Worm (Caenorhabditis elegans) whole organism, L4 larva: ENCODE data around the gene clec-41.

Source experiments
- D1046.2 ChIP-seq: fragments of 200-800 bp; sonication (Bioruptor generic); IDR thresholded peaks from 2 replicates; pipeline ENCODE4 v1.3.6; 2022; ENCODE audit warnings: missing genetic modification characterization, missing compliant biosample characterization
- F10B5.3 ChIP-seq: sonication (generic microtip); optimal IDR thresholded peaks from 2 replicates; lab custom pipeline; 2016; ENCODE audit warnings: mild to moderate bottlenecking, missing genetic modification characterization, missing compliant biosample characterization
- F44E2.7 ChIP-seq: fragments of 200-800 bp; sonication (Bioruptor generic); IDR thresholded peaks from 2 replicates; pipeline ENCODE4 v2.1.2; 2022; ENCODE audit warnings: missing genetic modification characterization, missing compliant biosample characterization
- F49E8.2 ChIP-seq: sonication (generic microtip); optimal IDR thresholded peaks from 2 replicates; lab custom pipeline; 2016; ENCODE audit warnings: missing compliant biosample characterization, mild to moderate bottlenecking, missing genetic modification characterization, borderline replicate concordance
- T26A8.4 ChIP-seq: fragments of 200-800 bp; sonication (Bioruptor generic); IDR thresholded peaks from 2 replicates; pipeline ENCODE4 v1.3.6; 2022; ENCODE audit warnings: missing genetic modification characterization, missing compliant biosample characterization
- Y48G9A.11 ChIP-seq: fragments of 200-800 bp; sonication (Bioruptor generic); IDR thresholded peaks from 2 replicates; pipeline ENCODE4 v1.3.6; 2022; ENCODE audit warnings: missing genetic modification reagents, missing genetic modification characterization, missing compliant biosample characterization
- Y5F2A.4 ChIP-seq: fragments of 200-800 bp; sonication (Bioruptor generic); optimal IDR thresholded peaks from 2 replicates; lab custom pipeline; 2018; ENCODE audit warnings: mild to moderate bottlenecking, missing genetic modification characterization, missing compliant biosample characterization
- Y75B8A.6 ChIP-seq: fragments of 200-800 bp; sonication (Bioruptor generic); IDR thresholded peaks from 2 replicates; pipeline ENCODE4 v1.3.6; 2022; ENCODE audit warnings: missing genetic modification reagents, missing genetic modification characterization, missing compliant biosample characterization
- ZK337.2 ChIP-seq: fragments of 200-800 bp; sonication (Bioruptor generic); IDR thresholded peaks from 2 replicates; pipeline ENCODE4 v1.3.6; 2022; ENCODE audit warnings: missing genetic modification reagents, missing genetic modification characterization, missing compliant biosample characterization
- aha-1 ChIP-seq: fragments of 150-350 bp; peaks from one replicate; lab custom pipeline; 2014; ENCODE audit warnings: missing biosample characterization, missing genetic modification characterization
- ama-1 ChIP-seq: fragments of 150-350 bp; optimal IDR thresholded peaks from 2 replicates; lab custom pipeline; 2014; ENCODE audit warnings: inconsistent platforms, mixed read lengths
- arid-1 ChIP-seq: fragments of 200-800 bp; sonication (Bioruptor generic); conservative IDR thresholded peaks from 2 replicates; pipeline ENCODE4 v1.3.6; 2022; ENCODE audit warnings: missing genetic modification reagents, missing genetic modification characterization, missing compliant biosample characterization
- attf-4 ChIP-seq: sonication (generic microtip); optimal IDR thresholded peaks from 3 replicates; lab custom pipeline; 2017; ENCODE audit warnings: missing biosample characterization, missing genetic modification characterization
- ceh-20 ChIP-seq: fragments of 200-800 bp; sonication (Bioruptor generic); IDR thresholded peaks from 2 replicates; pipeline ENCODE4 v1.3.6; 2022; ENCODE audit warnings: missing genetic modification reagents, missing genetic modification characterization, missing compliant biosample characterization
- ceh-32 ChIP-seq: sonication (generic microtip); optimal IDR thresholded peaks from 2 replicates; lab custom pipeline; 2016; ENCODE audit warnings: mild to moderate bottlenecking, missing genetic modification characterization, missing compliant biosample characterization; ENCODE audit not compliant: poor library complexity
- daf-12 ChIP-seq: fragments of 150-350 bp; optimal IDR thresholded peaks from 2 replicates; lab custom pipeline; 2014; ENCODE audit warnings: missing biosample characterization, missing genetic modification reagents, missing genetic modification characterization
- daf-8 ChIP-seq: fragments of 200-800 bp; sonication (Bioruptor generic); IDR thresholded peaks from 2 replicates; pipeline ENCODE4 v1.3.6; 2022; ENCODE audit warnings: missing genetic modification characterization, missing compliant biosample characterization
- dmd-9 ChIP-seq: fragments of 200-800 bp; sonication (Bioruptor generic); IDR thresholded peaks from 2 replicates; pipeline ENCODE4 v1.3.6; 2022; ENCODE audit warnings: missing genetic modification reagents, missing genetic modification characterization, missing compliant biosample characterization
- dpl-1 ChIP-seq: fragments of 150-350 bp; optimal IDR thresholded peaks from 2 replicates; lab custom pipeline; 2014; ENCODE audit warnings: missing biosample characterization, missing genetic modification reagents, missing genetic modification characterization
- duxl-1 ChIP-seq: sonication (generic microtip); optimal IDR thresholded peaks from 2 replicates; lab custom pipeline; 2016; ENCODE audit warnings: mild to moderate bottlenecking, missing genetic modification characterization, moderate library complexity, missing compliant biosample characterization; ENCODE audit not compliant: poor library complexity
- egl-43 ChIP-seq: fragments of 200-800 bp; sonication (Bioruptor generic); IDR thresholded peaks from 2 replicates; pipeline ENCODE4 v1.3.6; 2022; ENCODE audit warnings: missing genetic modification reagents, missing genetic modification characterization, missing compliant biosample characterization
- fos-1 ChIP-seq: fragments of 150-350 bp; optimal IDR thresholded peaks from 2 replicates; lab custom pipeline; 2014; ENCODE audit warnings: missing biosample characterization, missing genetic modification characterization
- hlh-30 ChIP-seq: sonication (generic microtip); optimal IDR thresholded peaks from 2 replicates; lab custom pipeline; 2017; ENCODE audit warnings: antibody characterized with exemption, mild to moderate bottlenecking, missing genetic modification characterization, missing compliant biosample characterization; ENCODE audit not compliant: insufficient read depth
- hmg-1.1 ChIP-seq: fragments of 200-800 bp; sonication (Bioruptor generic); IDR thresholded peaks from 2 replicates; pipeline ENCODE4 v1.3.6; 2022; ENCODE audit warnings: missing genetic modification reagents, missing genetic modification characterization, missing compliant biosample characterization
- lin-1 ChIP-seq: fragments of 200-800 bp; sonication (Bioruptor generic); IDR thresholded peaks from 2 replicates; pipeline ENCODE4 v1.3.6; 2022; ENCODE audit warnings: missing genetic modification reagents, missing genetic modification characterization, missing compliant biosample characterization
- lin-29 ChIP-seq: fragments of 200-800 bp; sonication (Bioruptor generic); IDR thresholded peaks from 2 replicates; pipeline ENCODE4 v1.3.6; 2022; ENCODE audit warnings: missing genetic modification reagents, missing genetic modification characterization, missing compliant biosample characterization
- lin-38 ChIP-seq: fragments of 200-800 bp; sonication (Bioruptor generic); IDR thresholded peaks from 2 replicates; pipeline ENCODE4 v1.3.6; 2022; ENCODE audit warnings: missing genetic modification reagents, missing genetic modification characterization, missing compliant biosample characterization
- lsy-2 ChIP-seq, 2 experiments: fragments of 150-350 bp in 1 of 2; sonication (generic microtip) in 1 of 2; optimal IDR thresholded peaks; 2 replicates each; lab custom pipeline; 2014 to 2017; ENCODE audit warnings: missing biosample characterization in 2 of 2, missing genetic modification characterization in 2 of 2
- madf-5 ChIP-seq, 2 experiments: fragments of 200-800 bp; sonication (Bioruptor generic); IDR thresholded peaks; 2 replicates each; pipeline ENCODE4 v1.3.6; 2022; ENCODE audit warnings: missing compliant biosample characterization in 2 of 2, missing genetic modification characterization in 2 of 2
- mdl-1 ChIP-seq, 2 experiments: fragments of 150-350 bp in 1 of 2; sonication (generic microtip) in 1 of 2; optimal IDR thresholded peaks; 2 replicates each; lab custom pipeline; 2014 to 2017; ENCODE audit warnings: missing biosample characterization in 2 of 2, missing genetic modification characterization in 2 of 2
- nhr-102 ChIP-seq: sonication (generic microtip); optimal IDR thresholded peaks from 2 replicates; lab custom pipeline; 2016; ENCODE audit warnings: mild to moderate bottlenecking, missing genetic modification characterization, moderate library complexity, missing compliant biosample characterization
- nhr-11 ChIP-seq: fragments of 150-350 bp; optimal IDR thresholded peaks from 2 replicates; lab custom pipeline; 2014; ENCODE audit warnings: missing biosample characterization, missing genetic modification characterization
- nhr-237 ChIP-seq: sonication (generic microtip); optimal IDR thresholded peaks from 2 replicates; lab custom pipeline; 2017; ENCODE audit warnings: missing biosample characterization, missing genetic modification characterization
- nhr-25 ChIP-seq: sonication (generic microtip); optimal IDR thresholded peaks from 2 replicates; lab custom pipeline; 2017; ENCODE audit warnings: missing genetic modification characterization, mild to moderate bottlenecking, missing compliant biosample characterization, antibody characterized with exemption, moderate library complexity, borderline replicate concordance; ENCODE audit not compliant: insufficient read depth
- nhr-28 ChIP-seq: fragments of 150-350 bp; optimal IDR thresholded peaks from 2 replicates; lab custom pipeline; 2014; ENCODE audit warnings: missing biosample characterization, missing genetic modification characterization
- nhr-77 ChIP-seq: fragments of 150-350 bp; optimal IDR thresholded peaks from 2 replicates; lab custom pipeline; 2014; ENCODE audit warnings: missing biosample characterization, missing genetic modification characterization
- pha-4 ChIP-seq, 2 experiments: fragments of 150-350 bp in 1 of 2; fragments of 200-800 bp in 1 of 2; sonication (Bioruptor generic) in 1 of 2; IDR thresholded peaks in 1 of 2; optimal IDR thresholded peaks in 1 of 2; 2 replicates each; pipeline versions ENCODE4 v1.3.6 to Lab custom; 2014 to 2022; ENCODE audit warnings: missing genetic modification characterization in 2 of 2, missing genetic modification reagents in 2 of 2, missing biosample characterization in 1 of 2, missing compliant biosample characterization in 1 of 2
- pqm-1 ChIP-seq: sonication (generic microtip); optimal IDR thresholded peaks from 2 replicates; lab custom pipeline; 2017; ENCODE audit warnings: missing biosample characterization, missing genetic modification characterization
- saeg-2 ChIP-seq: fragments of 200-800 bp; sonication (Bioruptor generic); IDR thresholded peaks from 2 replicates; pipeline ENCODE4 v1.3.6; 2022; ENCODE audit warnings: missing genetic modification reagents, missing genetic modification characterization, missing compliant biosample characterization
- sdz-12 ChIP-seq: fragments of 200-800 bp; sonication (Bioruptor generic); optimal IDR thresholded peaks from 2 replicates; lab custom pipeline; 2018; ENCODE audit warnings: mild to moderate bottlenecking, missing genetic modification characterization, missing compliant biosample characterization
- skn-1 ChIP-seq: fragments of 150-350 bp; optimal IDR thresholded peaks from 2 replicates; lab custom pipeline; 2014; ENCODE audit warnings: missing biosample characterization, missing genetic modification characterization
- tag-97 ChIP-seq: fragments of 200-800 bp; sonication (Bioruptor generic); IDR thresholded peaks from 2 replicates; pipeline ENCODE4 v1.3.6; 2022; ENCODE audit warnings: missing genetic modification characterization, missing compliant biosample characterization
- tra-1 ChIP-seq: fragments of 200-800 bp; sonication (Bioruptor generic); IDR thresholded peaks from 2 replicates; pipeline ENCODE4 v1.3.6; 2022; ENCODE audit warnings: missing genetic modification reagents, missing genetic modification characterization, missing compliant biosample characterization
- unc-62 ChIP-seq, 3 experiments: fragments of 150-350 bp in 1 of 3; sonication (generic microtip); optimal IDR thresholded peaks in 2 of 3; peaks in 1 of 3; 1 replicate in 1 of 3; 2 replicates in 2 of 3; lab custom pipeline; 2014 to 2017; ENCODE audit warnings: missing biosample characterization in 3 of 3, missing genetic modification characterization in 3 of 3, missing genetic modification reagents in 3 of 3, missing genotype in 1 of 3
- vab-7 ChIP-seq: fragments of 200-800 bp; sonication (Bioruptor generic); IDR thresholded peaks from 2 replicates; pipeline ENCODE4 v1.3.6; 2022; ENCODE audit warnings: missing genetic modification reagents, missing genetic modification characterization, missing compliant biosample characterization
- zag-1 ChIP-seq: fragments of 150-350 bp; optimal IDR thresholded peaks from 2 replicates; lab custom pipeline; 2014; ENCODE audit warnings: missing biosample characterization, missing genetic modification characterization
- zfp-3 ChIP-seq: fragments of 200-800 bp; sonication (Bioruptor generic); conservative IDR thresholded peaks from 2 replicates; pipeline ENCODE4 v1.3.6; 2022; ENCODE audit warnings: missing genetic modification reagents, missing genetic modification characterization, missing compliant biosample characterization
- zip-2 ChIP-seq: fragments of 150-350 bp; optimal IDR thresholded peaks from 2 replicates; lab custom pipeline; 2014; ENCODE audit warnings: missing biosample characterization, missing genetic modification characterization
- ztf-7 ChIP-seq: fragments of 150-350 bp; optimal IDR thresholded peaks from 2 replicates; lab custom pipeline; 2014; ENCODE audit warnings: missing biosample characterization, missing genetic modification characterization

clec-41 gene

DNA sequence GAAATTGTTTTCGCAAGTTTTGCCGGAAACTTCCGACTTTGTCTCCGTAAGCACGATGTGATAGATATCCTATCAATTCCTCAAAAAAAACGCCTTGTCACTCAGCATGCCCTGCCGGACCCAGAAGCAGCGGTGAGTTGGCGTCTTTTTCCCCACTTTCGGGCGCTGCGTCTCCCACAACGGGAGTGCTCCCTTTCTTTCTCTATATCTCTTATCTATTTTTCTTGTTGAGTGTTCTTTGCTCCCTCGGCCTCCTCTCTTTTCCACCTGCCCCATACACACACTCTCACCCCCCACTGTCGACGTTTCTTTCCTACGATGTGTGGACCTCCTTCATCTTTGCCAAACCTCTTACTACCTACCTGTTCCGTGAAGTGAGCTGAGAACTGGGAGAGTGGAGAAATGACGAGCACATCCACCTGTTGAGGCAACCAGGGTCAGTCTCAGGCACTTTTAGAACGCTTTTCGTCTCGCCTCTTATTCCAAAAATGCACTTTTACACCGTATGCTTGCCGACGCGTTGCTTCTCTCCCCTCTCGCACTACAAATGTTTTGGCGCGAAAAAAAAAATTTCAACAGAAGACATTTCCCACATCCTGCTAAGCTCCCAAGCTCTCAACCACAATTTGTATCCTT is 51.9 kb downstream of the clec-41 start (continued):
- TF ChIP-seq lin-1 (GFP tag; lab: Robert Waterston, UW) (peak; percentile 70; the same call in 1 of the 2 replicates), D1046.2 (0 out of 2 replicates have a peak, but pooled peaks have one; percentile 7), nhr-102 (peak; percentile 19), Y5F2A.4 (GFP tag; lab: Kevin White, UChicago) (no peak), zip-2 (tag; lab: Kevin White, UChicago) (no peak), nhr-28 (peak; percentile 57), tag-97 (GFP tag; lab: Robert Waterston, UW) (no peak), skn-1 (no peak), ceh-32 (tag; lab: Kevin White, UChicago) (no peak), ZK337.2 (GFP tag; lab: Robert Waterston, UW) (no peak), arid-1 (GFP tag; lab: Robert Waterston, UW) (no peak), dpl-1 (GFP tag; lab: Kevin White, UChicago) (peak; percentile 28), zfp-3 (GFP tag; lab: Robert Waterston, UW) (0 out of 2 replicates have a peak, but pooled peaks have one; percentile 19), ama-1 (peak; percentile 40), sdz-12 (GFP tag; lab: Kevin White, UChicago) (no peak), ceh-20 (GFP tag; lab: Robert Waterston, UW) (peak; percentile 90), F49E8.2 (no peak), F10B5.3 (no peak), daf-12 (no peak), Y75B8A.6 (GFP tag; lab: Robert Waterston, UW) (no peak), nhr-237 (no peak), dmd-9 (GFP tag; lab: Robert Waterston, UW) (no peak), duxl-1 (tag; lab: Kevin White, UChicago) (no peak), hmg-1.1 (GFP tag; lab: Robert Waterston, UW) (peak; percentile 73), F44E2.7 (no peak), nhr-11 (peak; percentile 81), lin-29 (peak; percentile 32; the same call in 1 of the 2 replicates), pqm-1 (tag; lab: Kevin White, UChicago) (no peak), mdl-1 (tag; optimal IDR thresholded peaks at IDR 0.05; lab: Kevin White, UChicago) (peak; percentile 7 to 59), unc-62 (GFP tag; optimal IDR thresholded peaks at IDR 0.05 in 1 of 2; lab: Kevin White, UChicago) (peak in 1 of 2 experiments; percentile 98), unc-62 (tag; optimal IDR thresholded peaks at IDR 0.05; lab: Kevin White, UChicago) (no peak), attf-4 (tag; lab: Kevin White, UChicago) (no peak), lsy-2 (tag; optimal IDR thresholded peaks at IDR 0.05; lab: Kevin White, UChicago) (peak; percentile 37 to 72), zag-1 (no peak), hlh-30 (tag; lab: Kevin White, UChicago) (peak; percentile 71), saeg-2 (GFP tag; lab: Robert Waterston, UW) (peak; percentile 85), Y48G9A.11 (no peak), madf-5 (GFP tag; IDR thresholded peaks at IDR 0.05; lab: Robert Waterston, UW) (no peak), fos-1 (tag; lab: Kevin White, UChicago) (no peak), daf-8 (GFP tag; lab: Robert Waterston, UW) (no peak), vab-7 (no peak), nhr-25 (tag; lab: Kevin White, UChicago) (peak; percentile 47), lin-38 (GFP tag; lab: Robert Waterston, UW) (peak; percentile 64), tra-1 (GFP tag; lab: Robert Waterston, UW) (peak; percentile 73), egl-43 (GFP tag; lab: Robert Waterston, UW) (peak; percentile 74), pha-4 (GFP tag; IDR thresholded peaks at IDR 0.05; lab: Robert Waterston, UW) (peak; percentile 47; the same call in 1 of the 2 replicates), pha-4 (tag; optimal IDR thresholded peaks at IDR 0.05; lab: Kevin White, UChicago) (no peak), nhr-77 (peak; percentile 59), ztf-7 (tag; lab: Kevin White, UChicago) (no peak), T26A8.4 (peak; percentile 70; the same call in 1 of the 2 replicates), aha-1 (peak; percentile 94)
